Fruit fly (Drosophila melanogaster) whole organism, embryonic: ENCODE measurements around the gene CG31997.

Source experiments
- CG10321 ChIP-seq: fragments of 200-800 bp; sonication (Bioruptor generic); IDR thresholded peaks from 2 replicates; pipeline ENCODE4 v1.3.6; 2022; ENCODE audit warnings: missing biosample characterization, missing genetic modification characterization
- CG6175 ChIP-seq: fragments of 200-800 bp; sonication (Bioruptor generic); IDR thresholded peaks from 3 replicates; pipeline ENCODE4 v1.3.6; 2022; ENCODE audit warnings: missing biosample characterization, missing genetic modification characterization
- peb ChIP-seq: fragments of 200-800 bp; sonication (Bioruptor generic); IDR thresholded peaks from 2 replicates; pipeline ENCODE4 v1.3.6; 2022; ENCODE audit warnings: missing biosample characterization, missing genetic modification characterization

- TF ChIP-seq peb (no peak), CG10321 (GFP tag; lab: Robert Waterston, UW) (no peak), CG6175 (GFP tag; lab: Robert Waterston, UW) (no peak)
Observed at dm6 chr4:181639-182038, 25.8 kb upstream of the CG31997 start.
